Worm (Caenorhabditis elegans): ENCODE measurements around the gene T07F12.2.

DNA sequence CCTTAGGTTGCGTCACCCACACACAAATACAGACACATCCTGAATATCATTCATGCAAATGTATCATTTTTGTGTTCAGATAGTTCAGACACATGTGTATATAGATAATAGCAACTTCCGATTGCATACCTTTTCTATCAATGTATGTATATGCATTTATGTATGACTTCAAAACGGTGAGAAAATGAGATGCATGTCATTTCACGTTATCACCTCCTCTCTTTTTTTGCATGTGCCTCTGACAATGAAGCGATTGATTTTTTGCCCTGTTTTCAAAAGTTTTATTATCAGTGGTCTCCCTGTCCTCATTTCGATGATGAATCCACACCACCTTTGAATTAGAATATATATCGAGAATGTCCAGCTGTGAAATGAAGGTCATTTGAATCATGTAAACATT lies 15.8 kb downstream of the T07F12.2 start, which contains the start of gene K05B2.2:
- TF ChIP-seq ceh-16 (tag; optimal IDR thresholded peaks at IDR 0.05) (no peak), skn-1 (tag; optimal IDR thresholded peaks at IDR 0.05) (no peak), nhr-11 (tag; optimal IDR thresholded peaks at IDR 0.05) (no peak), lin-15B (tag; optimal IDR thresholded peaks at IDR 0.05) (no peak), jun-1 (tag; optimal IDR thresholded peaks at IDR 0.05) (no peak), lin-39 (tag; optimal IDR thresholded peaks at IDR 0.05) (no peak), elt-3 (tag; optimal IDR thresholded peaks at IDR 0.05) (no peak), ceh-82 (tag; optimal IDR thresholded peaks at IDR 0.05) (no peak), unc-62 (GFP tag; optimal IDR thresholded peaks at IDR 0.05) (no peak), nhr-77 (tag; optimal IDR thresholded peaks at IDR 0.05) (no peak), nhr-43 (tag; optimal IDR thresholded peaks at IDR 0.05; ENCODE audit: poor library complexity, severe bottlenecking) (no peak), snpc-4 (tag; optimal IDR thresholded peaks at IDR 0.05) (no peak), unc-39 (tag; optimal IDR thresholded peaks at IDR 0.05) (no peak), pha-4 (tag; optimal IDR thresholded peaks at IDR 0.05) (no peak)
